Fruit fly (Drosophila melanogaster): Measurements from ENCODE around the gene CG44362.

Gene CG44362

dm6 chr3L:11441889-11442782 lies 44.8 kb downstream of the CG44362 start:
- TF ChIP-seq CG15336 (GFP tag; IDR thresholded peaks at IDR 0.05) (peak; percentile 75), Gug (GFP tag; IDR thresholded peaks at IDR 0.05) (0 out of 2 replicates have a peak, but pooled peaks have one; percentile 11), CG8319 (GFP tag; optimal IDR thresholded peaks at IDR 0.05) (no peak), Lpt (GFP tag; optimal IDR thresholded peaks at IDR 0.05) (peak; percentile 51), CG10669 (GFP tag; optimal IDR thresholded peaks at IDR 0.05) (no peak), dac (GFP tag; optimal IDR thresholded peaks at IDR 0.05) (no peak), cyc (GFP tag; optimal IDR thresholded peaks at IDR 0.05) (no peak), OdsH (GFP tag; optimal IDR thresholded peaks at IDR 0.05) (no peak), eg (GFP tag; IDR thresholded peaks at IDR 0.05) (peak; percentile 81), Sox15 (GFP tag; optimal IDR thresholded peaks at IDR 0.05) (no peak), topi (GFP tag; optimal IDR thresholded peaks at IDR 0.05) (no peak), CG32006 (GFP tag; optimal IDR thresholded peaks at IDR 0.05) (no peak), Blimp-1 (GFP tag; optimal IDR thresholded peaks at IDR 0.05) (no peak), CG6792 (GFP tag; optimal IDR thresholded peaks at IDR 0.05) (no peak), acj6 (GFP tag; optimal IDR thresholded peaks at IDR 0.05) (no peak), svp (GFP tag) (no peak), CG1621 (tag; optimal IDR thresholded peaks at IDR 0.05) (peak; percentile 40), Smox (GFP tag; optimal IDR thresholded peaks at IDR 0.05) (no peak), Ets96B (tag; optimal IDR thresholded peaks at IDR 0.05) (no peak), dsx (GFP tag; optimal IDR thresholded peaks at IDR 0.05; ENCODE audit: poor library complexity, severe bottlenecking) (peak; percentile 64), CG7368 (GFP tag; optimal IDR thresholded peaks at IDR 0.05) (no peak), CG11902 (GFP tag; optimal IDR thresholded peaks at IDR 0.05) (no peak), salr (GFP tag; optimal IDR thresholded peaks at IDR 0.05) (no peak), Eip78C (GFP tag) (peak; percentile 34), CG9139 (GFP tag; optimal IDR thresholded peaks at IDR 0.05) (peak; percentile 77), vri (GFP tag; optimal IDR thresholded peaks at IDR 0.05) (no peak), fd59A (GFP tag; optimal IDR thresholded peaks at IDR 0.05) (no peak), CG16779 (tag; optimal IDR thresholded peaks at IDR 0.05) (peak; percentile 6), CG34406 (GFP tag; optimal IDR thresholded peaks at IDR 0.05) (no peak), Sox102F (GFP tag; optimal IDR thresholded peaks at IDR 0.05) (no peak), spab (GFP tag; optimal IDR thresholded peaks at IDR 0.05) (peak; percentile 45), CG3919 (GFP tag; optimal IDR thresholded peaks at IDR 0.05) (no peak), Eip75B (GFP tag; optimal IDR thresholded peaks at IDR 0.05) (no peak), fd85E (GFP tag; optimal IDR thresholded peaks at IDR 0.05) (no peak), Ets21C (GFP tag; optimal IDR thresholded peaks at IDR 0.05) (no peak), Sox14 (GFP tag; optimal IDR thresholded peaks at IDR 0.05) (no peak), esn (GFP tag; optimal IDR thresholded peaks at IDR 0.05) (no peak), fkh (GFP tag; optimal IDR thresholded peaks at IDR 0.05) (peak; percentile 35), Hr39 (GFP tag; optimal IDR thresholded peaks at IDR 0.05) (no peak), CG3032 (tag; optimal IDR thresholded peaks at IDR 0.05) (peak; percentile 14), CG6163 (GFP tag; IDR thresholded peaks at IDR 0.05) (peak; percentile 81; the same call in 2 of the 3 replicates), net (GFP tag; optimal IDR thresholded peaks at IDR 0.05) (no peak), pdm3 (GFP tag; optimal IDR thresholded peaks at IDR 0.05) (no peak), Met (GFP tag; optimal IDR thresholded peaks at IDR 0.05) (no peak), Hr38 (GFP tag; optimal IDR thresholded peaks at IDR 0.05) (no peak), Eip93F (GFP tag; optimal IDR thresholded peaks at IDR 0.05) (no peak), CG11762 (GFP tag; optimal IDR thresholded peaks at IDR 0.05; ENCODE audit: insufficient read depth) (no peak), CG6276 (GFP tag; optimal IDR thresholded peaks at IDR 0.05) (peak; percentile 38), CG6808 (GFP tag; optimal IDR thresholded peaks at IDR 0.05) (peak; percentile 50), CG10631 (GFP tag; optimal IDR thresholded peaks at IDR 0.05) (no peak), lz (GFP tag; optimal IDR thresholded peaks at IDR 0.05) (no peak)
